Fruit fly (Drosophila melanogaster) whole organism, embryonic: Measurements from ENCODE around the gene DIP2.

Source experiments
- Abd-B ChIP-seq: fragments of 200-800 bp; sonication (Bioruptor generic); optimal IDR thresholded peaks from 2 replicates; lab custom pipeline; 2018; ENCODE audit warnings: missing biosample characterization, mild to moderate bottlenecking, missing genetic modification characterization, moderate library complexity
- Atf-2 ChIP-seq: fragments of 200-800 bp; sonication (Bioruptor generic); optimal IDR thresholded peaks from 2 replicates; lab custom pipeline; 2016; ENCODE audit warnings: missing biosample characterization, missing genetic modification characterization
- Atf6 ChIP-seq: fragments of 200-800 bp; sonication (Bioruptor generic); IDR thresholded peaks from 2 replicates; pipeline ENCODE4 v1.3.6; 2022; ENCODE audit warnings: missing biosample characterization, missing genetic modification characterization
- B-H1 ChIP-seq: fragments of 200-800 bp; sonication (Bioruptor generic); IDR thresholded peaks from 3 replicates; pipeline ENCODE4 v1.3.6; 2022; ENCODE audit warnings: missing biosample characterization, missing genetic modification characterization
- B-H2 ChIP-seq: fragments of 200-800 bp; sonication (Bioruptor generic); optimal IDR thresholded peaks from 2 replicates; lab custom pipeline; 2018; ENCODE audit warnings: missing biosample characterization, mild to moderate bottlenecking, missing genetic modification characterization
- CG10147 ChIP-seq: fragments of 200-800 bp; sonication (Bioruptor generic); optimal IDR thresholded peaks from 2 replicates; lab custom pipeline; 2019; ENCODE audit warnings: missing biosample characterization, mild to moderate bottlenecking, missing genetic modification characterization, moderate library complexity
- CG10431 ChIP-seq: fragments of 200-800 bp; sonication (Bioruptor generic); optimal IDR thresholded peaks from 3 replicates; lab custom pipeline; 2018; ENCODE audit warnings: missing biosample characterization, mild to moderate bottlenecking, missing genetic modification characterization
- CG10565 ChIP-seq: fragments of 200-800 bp; sonication (Bioruptor generic); optimal IDR thresholded peaks from 3 replicates; lab custom pipeline; 2016; ENCODE audit warnings: missing biosample characterization, mild to moderate bottlenecking, missing genetic modification characterization
- CG11398 ChIP-seq: fragments of 200-800 bp; sonication (Bioruptor generic); optimal IDR thresholded peaks from 2 replicates; lab custom pipeline; 2016; ENCODE audit warnings: missing biosample characterization, missing genetic modification characterization
- CG1233 ChIP-seq: fragments of 200-800 bp; sonication (Bioruptor generic); optimal IDR thresholded peaks from 4 replicates; lab custom pipeline; 2018; ENCODE audit warnings: missing biosample characterization, mild to moderate bottlenecking, missing genetic modification characterization
- CG14441 ChIP-seq: fragments of 200-800 bp; sonication (Bioruptor generic); IDR thresholded peaks from 2 replicates; pipeline ENCODE4 v1.3.6; 2022; ENCODE audit warnings: missing biosample characterization, missing genetic modification characterization
- CG2678 ChIP-seq: fragments of 200-800 bp; sonication (Bioruptor generic); optimal IDR thresholded peaks from 3 replicates; lab custom pipeline; 2019; ENCODE audit warnings: missing biosample characterization, mild to moderate bottlenecking, missing genetic modification characterization, moderate library complexity
- CG31441 ChIP-seq: fragments of 200-800 bp; sonication (Bioruptor generic); IDR thresholded peaks from 2 replicates; pipeline ENCODE4 v1.3.6; 2022; ENCODE audit warnings: missing biosample characterization, missing genetic modification characterization
- CG4820 ChIP-seq: fragments of 200-800 bp; sonication (Bioruptor generic); optimal IDR thresholded peaks from 3 replicates; lab custom pipeline; 2016; ENCODE audit warnings: missing biosample characterization, missing genetic modification characterization
- CG6272 ChIP-seq: fragments of 200-800 bp; sonication (Bioruptor generic); IDR thresholded peaks from 2 replicates; pipeline ENCODE4 v1.3.6; 2022; ENCODE audit warnings: missing biosample characterization, missing genetic modification characterization
- CG6654 ChIP-seq: fragments of 200-800 bp; sonication (Bioruptor generic); optimal IDR thresholded peaks from 2 replicates; lab custom pipeline; 2017; ENCODE audit warnings: missing biosample characterization, mild to moderate bottlenecking, missing genetic modification characterization
- CG7271 ChIP-seq: fragments of 200-800 bp; sonication (Bioruptor generic); optimal IDR thresholded peaks from 2 replicates; lab custom pipeline; 2018; ENCODE audit warnings: missing biosample characterization, mild to moderate bottlenecking, missing genetic modification characterization, moderate library complexity
- CG7556 ChIP-seq: fragments of 200-800 bp; sonication (Bioruptor generic); optimal IDR thresholded peaks from 2 replicates; lab custom pipeline; 2017; ENCODE audit warnings: missing biosample characterization, mild to moderate bottlenecking, missing genetic modification characterization
- CG8478 ChIP-seq: fragments of >200 bp; optimal IDR thresholded peaks from 2 replicates; lab custom pipeline; 2018
- CG9727 ChIP-seq: fragments of 200-800 bp; sonication (Bioruptor generic); optimal IDR thresholded peaks from 3 replicates; lab custom pipeline; 2017; ENCODE audit warnings: missing biosample characterization, mild to moderate bottlenecking, missing genetic modification characterization
- Dref ChIP-seq: fragments of 200-800 bp; sonication (Bioruptor generic); IDR thresholded peaks from 2 replicates; pipeline ENCODE4 v1.3.6; 2022; ENCODE audit warnings: missing biosample characterization, missing genetic modification characterization
- H2.0 ChIP-seq: fragments of 200-800 bp; sonication (Bioruptor generic); IDR thresholded peaks from 2 replicates; pipeline ENCODE4 v1.3.6; 2022; ENCODE audit warnings: missing biosample characterization, missing genetic modification characterization
- Kr ChIP-seq: fragments of 200-800 bp; sonication (Bioruptor generic); optimal IDR thresholded peaks from 2 replicates; lab custom pipeline; 2017; ENCODE audit warnings: missing biosample characterization, mild to moderate bottlenecking, missing genetic modification characterization
- MTF-1 ChIP-seq: fragments of 200-800 bp; sonication (Bioruptor generic); optimal IDR thresholded peaks from 2 replicates; lab custom pipeline; 2018; ENCODE audit warnings: missing biosample characterization, mild to moderate bottlenecking, missing genetic modification characterization, borderline replicate concordance
- Mad ChIP-seq: fragments of 200-800 bp; sonication (Bioruptor generic); optimal IDR thresholded peaks from 2 replicates; lab custom pipeline; 2016; ENCODE audit warnings: missing biosample characterization, missing genetic modification characterization
- Mrtf ChIP-seq: fragments of 200-800 bp; sonication (Bioruptor generic); IDR thresholded peaks from 3 replicates; pipeline ENCODE4 v1.3.6; 2022; ENCODE audit warnings: missing biosample characterization, missing genetic modification characterization
- NC2α ChIP-seq: fragments of 200-800 bp; sonication (Bioruptor generic); optimal IDR thresholded peaks from 2 replicates; lab custom pipeline; 2016; ENCODE audit warnings: missing biosample characterization, missing genetic modification characterization
- NC2β ChIP-seq: fragments of 200-800 bp; sonication (Bioruptor generic); optimal IDR thresholded peaks from 2 replicates; lab custom pipeline; 2016; ENCODE audit warnings: missing biosample characterization, missing genetic modification characterization
- Nf-YB ChIP-seq: fragments of 200-800 bp; sonication (Bioruptor generic); optimal IDR thresholded peaks from 3 replicates; lab custom pipeline; 2019; ENCODE audit warnings: missing biosample characterization, mild to moderate bottlenecking, missing genetic modification characterization, moderate library complexity
- Pdp1 ChIP-seq, 2 experiments: fragments of 200-800 bp; sonication (Bioruptor generic); optimal IDR thresholded peaks; 3 replicates each; lab custom pipeline; 2016; ENCODE audit warnings: missing biosample characterization in 2 of 2, missing genetic modification characterization in 2 of 2, mild to moderate bottlenecking in 1 of 2, moderate library complexity in 1 of 2
- Scr ChIP-seq: fragments of 200-800 bp; sonication (Bioruptor generic); IDR thresholded peaks from 2 replicates; pipeline ENCODE4 v1.3.6; 2022; ENCODE audit warnings: missing biosample characterization, missing genetic modification characterization; ENCODE audit not compliant: partially characterized antibody
- abd-A ChIP-seq: fragments of 200-800 bp; sonication (Bioruptor generic); optimal IDR thresholded peaks from 3 replicates; lab custom pipeline; 2019; ENCODE audit warnings: missing biosample characterization, mild to moderate bottlenecking, missing genetic modification characterization, moderate library complexity
- al ChIP-seq: fragments of 200-800 bp; sonication (Bioruptor generic); IDR thresholded peaks from 2 replicates; pipeline ENCODE4 v1.3.6; 2022; ENCODE audit warnings: missing biosample characterization, missing genetic modification characterization
- ase ChIP-seq: fragments of 200-800 bp; sonication (Bioruptor generic); IDR thresholded peaks from 3 replicates; pipeline ENCODE4 v1.3.6; 2022; ENCODE audit warnings: missing biosample characterization, missing genetic modification characterization
- danr ChIP-seq: fragments of 200-800 bp; sonication (Bioruptor generic); IDR thresholded peaks from 2 replicates; pipeline ENCODE4 v1.3.6; 2022; ENCODE audit warnings: missing biosample characterization, missing genetic modification characterization
- dmrt11E ChIP-seq: fragments of 200-800 bp; sonication (Bioruptor generic); optimal IDR thresholded peaks from 3 replicates; lab custom pipeline; 2018; ENCODE audit warnings: missing biosample characterization, mild to moderate bottlenecking, missing genetic modification characterization, moderate library complexity
- eyg ChIP-seq: fragments of 200-800 bp; sonication (Bioruptor generic); optimal IDR thresholded peaks from 3 replicates; lab custom pipeline; 2016; ENCODE audit warnings: missing biosample characterization, missing genetic modification characterization
- gt ChIP-seq: fragments of 200-800 bp; sonication (Bioruptor generic); IDR thresholded peaks from 2 replicates; pipeline ENCODE4 v1.3.6; 2022; ENCODE audit warnings: missing biosample characterization, missing genetic modification characterization
- her ChIP-seq: fragments of 200-800 bp; sonication (Bioruptor generic); optimal IDR thresholded peaks from 2 replicates; lab custom pipeline; 2016; ENCODE audit warnings: missing biosample characterization, missing genetic modification characterization
- hth ChIP-seq: fragments of >200 bp; optimal IDR thresholded peaks from 2 replicates; lab custom pipeline; 2017; ENCODE audit warnings: inconsistent platforms
- lov ChIP-seq, 2 experiments: fragments of 200-800 bp in 1 of 2; fragments of >200 bp in 1 of 2; sonication (Bioruptor generic) in 1 of 2; IDR thresholded peaks in 1 of 2; optimal IDR thresholded peaks in 1 of 2; 2 replicates in 1 of 2; 3 replicates in 1 of 2; pipeline versions ENCODE4 v1.3.6 to Lab custom; 2017 to 2022; ENCODE audit warnings: missing biosample characterization in 1 of 2, missing genetic modification characterization in 1 of 2
- nau ChIP-seq: fragments of 200-800 bp; sonication (Bioruptor generic); optimal IDR thresholded peaks from 3 replicates; lab custom pipeline; 2017; ENCODE audit warnings: missing biosample characterization, mild to moderate bottlenecking, missing genetic modification characterization, missing genetic modification reagents
- peb ChIP-seq: fragments of 200-800 bp; sonication (Bioruptor generic); IDR thresholded peaks from 2 replicates; pipeline ENCODE4 v1.3.6; 2022; ENCODE audit warnings: missing biosample characterization, missing genetic modification characterization
- pfk ChIP-seq: fragments of 200-800 bp; sonication (Bioruptor generic); optimal IDR thresholded peaks from 2 replicates; lab custom pipeline; 2018; ENCODE audit warnings: missing biosample characterization, mild to moderate bottlenecking, missing genetic modification characterization, moderate library complexity
- repo ChIP-seq: fragments of 200-800 bp; sonication (Bioruptor generic); optimal IDR thresholded peaks from 2 replicates; lab custom pipeline; 2016; ENCODE audit warnings: missing biosample characterization, missing genetic modification characterization
- row ChIP-seq: fragments of 200-800 bp; sonication (Bioruptor generic); IDR thresholded peaks from 3 replicates; pipeline ENCODE4 v1.3.6; 2022; ENCODE audit warnings: missing biosample characterization, missing genetic modification characterization
- run ChIP-seq: fragments of 200-800 bp; sonication (Bioruptor generic); optimal IDR thresholded peaks from 3 replicates; lab custom pipeline; 2018; ENCODE audit warnings: missing biosample characterization, mild to moderate bottlenecking, missing genetic modification characterization
- sim ChIP-seq: fragments of 200-800 bp; sonication (Bioruptor generic); IDR thresholded peaks from 2 replicates; pipeline ENCODE4 v1.3.6; 2022; ENCODE audit warnings: missing biosample characterization, missing genetic modification characterization
- sug ChIP-seq: fragments of 200-800 bp; optimal IDR thresholded peaks from 2 replicates; lab custom pipeline; 2019; ENCODE audit warnings: missing biosample characterization, mild to moderate bottlenecking, missing genetic modification characterization, moderate library complexity
- unpg ChIP-seq: fragments of 200-800 bp; sonication (Bioruptor generic); optimal IDR thresholded peaks from 3 replicates; lab custom pipeline; 2018; ENCODE audit warnings: missing biosample characterization, mild to moderate bottlenecking, missing genetic modification characterization, moderate library complexity
- usp ChIP-seq: fragments of >200 bp; optimal IDR thresholded peaks from 2 replicates; lab custom pipeline; 2017; ENCODE audit warnings: missing biosample characterization, missing genetic modification characterization

DIP2 gene

DNA sequence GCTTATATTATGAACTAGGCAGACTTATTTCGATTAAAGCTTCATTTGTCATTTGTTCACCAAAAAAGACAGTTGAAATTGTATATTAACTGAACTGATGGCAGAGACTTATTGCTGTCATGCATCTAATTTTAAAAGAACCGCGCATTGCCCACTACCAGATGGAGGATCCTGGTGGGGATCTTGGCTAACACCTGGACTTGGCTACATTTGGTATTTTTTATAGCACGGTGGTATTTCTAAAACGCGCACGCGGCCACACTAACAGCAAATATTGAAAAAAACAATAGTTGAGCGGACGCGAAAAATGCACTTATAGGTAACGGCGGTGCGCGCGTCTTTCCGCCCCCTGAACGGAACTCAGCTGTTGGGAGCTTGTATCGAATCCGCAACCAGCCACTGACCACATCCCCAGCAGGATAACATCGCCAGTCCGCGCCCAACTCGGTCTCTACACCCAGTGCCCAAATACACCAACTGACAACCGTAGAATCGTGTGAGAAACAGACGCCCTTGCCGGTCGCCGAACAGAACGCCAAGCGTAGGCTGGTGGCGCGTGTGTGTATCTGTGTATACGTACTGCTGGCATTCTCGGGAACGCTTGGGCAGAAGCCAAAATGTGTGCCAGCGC is 34.5 kb upstream of the DIP2 start (continued):
- TF ChIP-seq CG4820 (GFP tag; lab: Kevin White, UChicago) (no peak), NC2α (no peak), eyg (GFP tag; lab: Kevin White, UChicago) (no peak), H2.0 (no peak), usp (no peak), CG31441 (GFP tag; lab: Robert Waterston, UW) (peak; percentile 31; the same call in 1 of the 2 replicates), repo (GFP tag; lab: Kevin White, UChicago) (no peak), Pdp1 (GFP tag; optimal IDR thresholded peaks at IDR 0.05; lab: Kevin White, UChicago) (peak in 1 of 2 experiments; percentile 86), unpg (GFP tag; lab: Kevin White, UChicago) (no peak), B-H2 (GFP tag; lab: Kevin White, UChicago) (no peak), CG7556 (GFP tag; lab: Kevin White, UChicago) (peak; percentile 12), abd-A (no peak), CG11398 (GFP tag; lab: Kevin White, UChicago) (no peak), Scr (GFP tag; lab: Robert Waterston, UW) (no peak), Dref (GFP tag; lab: Robert Waterston, UW) (0 out of 2 replicates have a peak, but pooled peaks have one; percentile 29), CG10147 (GFP tag; lab: Kevin White, UChicago) (no peak), CG2678 (tag; lab: Kevin White, UChicago) (no peak), CG1233 (GFP tag; lab: Kevin White, UChicago) (peak; percentile 25), sug (peak; percentile 16), Nf-YB (GFP tag; lab: Kevin White, UChicago) (no peak), peb (GFP tag; lab: Robert Waterston, UW) (no peak), CG9727 (no peak), Abd-B (GFP tag; lab: Kevin White, UChicago) (no peak), ase (GFP tag; lab: Robert Waterston, UW) (no peak), hth (lab: Kevin White, UChicago) (no peak), B-H1 (GFP tag; lab: Robert Waterston, UW) (no peak), MTF-1 (GFP tag; lab: Kevin White, UChicago) (no peak), pfk (GFP tag; lab: Kevin White, UChicago) (no peak), CG14441 (no peak), Atf6 (GFP tag; lab: Robert Waterston, UW) (no peak), CG10565 (GFP tag; lab: Kevin White, UChicago) (no peak), row (GFP tag; lab: Robert Waterston, UW) (peak; percentile 10; the same call in 1 of the 3 replicates), CG10431 (GFP tag; lab: Kevin White, UChicago) (no peak), her (GFP tag; lab: Kevin White, UChicago) (peak; percentile 63), sim (GFP tag; lab: Robert Waterston, UW) (no peak), lov (optimal IDR thresholded peaks at IDR 0.05; lab: Kevin White, UChicago) (no peak), lov (GFP tag; IDR thresholded peaks at IDR 0.05; lab: Robert Waterston, UW) (no peak), CG8478 (lab: Kevin White, UChicago) (no peak), CG6272 (GFP tag; lab: Robert Waterston, UW) (no peak), Atf-2 (no peak), NC2β (GFP tag; lab: Kevin White, UChicago) (peak; percentile 4), Mad (no peak), run (tag; lab: Kevin White, UChicago) (no peak), danr (GFP tag; lab: Robert Waterston, UW) (no peak), nau (no peak), Mrtf (GFP tag; lab: Robert Waterston, UW) (no peak), Kr (GFP tag; lab: Kevin White, UChicago) (no peak), CG7271 (tag; lab: Kevin White, UChicago) (peak; percentile 6), CG6654 (GFP tag; lab: Kevin White, UChicago) (no peak), gt (GFP tag; lab: Robert Waterston, UW) (no peak), dmrt11E (tag; lab: Kevin White, UChicago) (no peak), al (no peak)
